Fruit fly (Drosophila melanogaster): ENCODE measurements around the gene Lrrk.

dm6 chr3R:20608199-20608598, 27.1 kb upstream of the Lrrk start:
- no peak for TF ChIP-seq D1 (tag; optimal IDR thresholded peaks at IDR 0.05)
- TF ChIP-seq CG12605 (GFP tag; IDR thresholded peaks at IDR 0.05), result no peak

Data from whole organism, pupa.